Worm (Caenorhabditis elegans): ENCODE results near the gene R04B5.11.

DNA sequence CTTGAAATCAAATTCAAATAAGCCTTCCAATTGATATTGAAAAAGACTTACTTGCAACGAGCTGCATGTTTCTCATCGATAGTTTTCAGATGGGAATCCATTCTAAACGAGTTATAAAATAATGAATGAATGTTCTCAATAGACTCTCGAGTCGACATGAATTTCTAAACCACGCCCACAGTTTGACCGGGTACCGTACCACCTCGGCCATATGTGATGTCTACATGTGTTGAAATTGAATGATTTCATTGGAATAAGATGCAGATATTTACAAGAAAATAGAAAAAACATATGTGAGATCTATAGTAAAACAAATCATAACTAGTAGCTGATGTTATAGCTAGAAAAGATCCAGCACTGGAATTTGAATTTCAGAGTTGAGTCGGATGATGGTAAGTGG is 591 bp downstream of the R04B5.11 start, which contains the start of gene R04B5.7:
- no peak for TF ChIP-seq him-1 (tag; optimal IDR thresholded peaks at IDR 0.05)
- no peak for TF ChIP-seq W03F9.2 (tag; optimal IDR thresholded peaks at IDR 0.05)
- no peak for TF ChIP-seq dao-5 (tag; optimal IDR thresholded peaks at IDR 0.05)

All from whole organism, L4/young adult.